Worm (Caenorhabditis elegans) whole organism, L2 larva: ENCODE measurements around the gene F41G3.10.

Experiments
- C34F6.9 ChIP-seq: fragments of 150-350 bp; optimal IDR thresholded peaks from 2 replicates; lab custom pipeline; 2014; ENCODE audit warnings: missing biosample characterization, missing genetic modification characterization
- R02D3.7 ChIP-seq: fragments of 150-350 bp; optimal IDR thresholded peaks from 2 replicates; lab custom pipeline; 2014; ENCODE audit warnings: missing biosample characterization, missing genetic modification characterization
- Y55F3AM.14 ChIP-seq: fragments of 200-800 bp; sonication (Bioruptor generic); optimal IDR thresholded peaks from 2 replicates; lab custom pipeline; 2018; ENCODE audit warnings: mild to moderate bottlenecking, missing genetic modification characterization, missing compliant biosample characterization
- ZK546.5 ChIP-seq: sonication (generic microtip); optimal IDR thresholded peaks from 2 replicates; lab custom pipeline; 2017; ENCODE audit warnings: missing biosample characterization, missing genetic modification characterization
- alr-1 ChIP-seq: fragments of 150-350 bp; optimal IDR thresholded peaks from 2 replicates; lab custom pipeline; 2014; ENCODE audit warnings: missing biosample characterization, missing genetic modification characterization
- aly-2 ChIP-seq: fragments of 150-350 bp; optimal IDR thresholded peaks from 2 replicates; lab custom pipeline; 2014; ENCODE audit warnings: missing biosample characterization, missing genetic modification characterization
- ama-1 ChIP-seq: fragments of 150-350 bp; optimal IDR thresholded peaks from 2 replicates; lab custom pipeline; 2018; ENCODE audit warnings: inconsistent platforms
- ceh-16 ChIP-seq: fragments of 150-350 bp; optimal IDR thresholded peaks from 2 replicates; lab custom pipeline; 2014; ENCODE audit warnings: missing biosample characterization, missing genetic modification characterization
- ceh-82 ChIP-seq: fragments of 150-350 bp; optimal IDR thresholded peaks from 2 replicates; lab custom pipeline; 2014; ENCODE audit warnings: missing biosample characterization, missing genetic modification characterization
- crh-2 ChIP-seq: sonication (generic microtip); optimal IDR thresholded peaks from 2 replicates; lab custom pipeline; 2017; ENCODE audit warnings: missing biosample characterization, missing genetic modification characterization
- dmd-4 ChIP-seq: sonication (generic microtip); optimal IDR thresholded peaks from 2 replicates; lab custom pipeline; 2017; ENCODE audit warnings: missing biosample characterization, missing genetic modification characterization
- egl-27 ChIP-seq: sonication (generic microtip); optimal IDR thresholded peaks from 3 replicates; lab custom pipeline; 2017; ENCODE audit warnings: missing biosample characterization, missing genetic modification reagents, missing genetic modification characterization
- elt-3 ChIP-seq: sonication (generic microtip); optimal IDR thresholded peaks from 2 replicates; lab custom pipeline; 2017; ENCODE audit warnings: missing biosample characterization, missing genetic modification characterization
- fos-1 ChIP-seq: fragments of 150-350 bp; optimal IDR thresholded peaks from 2 replicates; lab custom pipeline; 2014; ENCODE audit warnings: missing biosample characterization, missing genetic modification characterization
- lin-11 ChIP-seq: fragments of 150-350 bp; sonication (generic microtip); optimal IDR thresholded peaks from 2 replicates; lab custom pipeline; 2014; ENCODE audit warnings: missing biosample characterization, missing genetic modification characterization, inconsistent platforms, mixed read lengths
- lin-13 ChIP-seq: fragments of 150-350 bp; optimal IDR thresholded peaks from 2 replicates; lab custom pipeline; 2014; ENCODE audit warnings: missing biosample characterization, missing genetic modification reagents, missing genetic modification characterization
- lin-39 ChIP-seq: fragments of 150-350 bp; optimal IDR thresholded peaks from 2 replicates; lab custom pipeline; 2014; ENCODE audit warnings: missing biosample characterization, missing genetic modification reagents, missing genetic modification characterization
- mab-5 ChIP-seq: fragments of 150-350 bp; optimal IDR thresholded peaks from 2 replicates; lab custom pipeline; 2014; ENCODE audit warnings: missing biosample characterization, missing genetic modification characterization
- mdl-1 ChIP-seq, 2 experiments: fragments of 150-350 bp in 1 of 2; sonication (generic microtip) in 1 of 2; optimal IDR thresholded peaks; 2 replicates each; lab custom pipeline; 2017; ENCODE audit warnings: missing biosample characterization in 2 of 2, missing genetic modification characterization in 2 of 2
- nhr-11 ChIP-seq: fragments of 150-350 bp; optimal IDR thresholded peaks from 2 replicates; lab custom pipeline; 2014; ENCODE audit warnings: missing biosample characterization, missing genetic modification characterization
- nhr-12 ChIP-seq: fragments of 150-350 bp; optimal IDR thresholded peaks from 2 replicates; lab custom pipeline; 2014; ENCODE audit warnings: missing biosample characterization, missing genetic modification characterization
- nhr-129 ChIP-seq: fragments of 150-350 bp; optimal IDR thresholded peaks from 2 replicates; lab custom pipeline; 2014; ENCODE audit warnings: missing biosample characterization, missing genetic modification characterization
- nhr-23 ChIP-seq: fragments of 150-350 bp; optimal IDR thresholded peaks from 2 replicates; lab custom pipeline; 2014; ENCODE audit warnings: missing biosample characterization, missing genetic modification reagents, missing genetic modification characterization
- nhr-237 ChIP-seq: fragments of 150-350 bp; optimal IDR thresholded peaks from 2 replicates; lab custom pipeline; 2014; ENCODE audit warnings: missing biosample characterization, missing genetic modification characterization
- nhr-25 ChIP-seq: fragments of 150-350 bp; sonication (generic microtip); optimal IDR thresholded peaks from 3 replicates; lab custom pipeline; 2014; ENCODE audit warnings: missing biosample characterization, missing genetic modification characterization
- nhr-6 ChIP-seq: fragments of 150-350 bp; optimal IDR thresholded peaks from 2 replicates; lab custom pipeline; 2014; ENCODE audit warnings: missing biosample characterization, missing genetic modification characterization
- nhr-77 ChIP-seq: fragments of 150-350 bp; optimal IDR thresholded peaks from 2 replicates; lab custom pipeline; 2014; ENCODE audit warnings: missing biosample characterization, missing genetic modification characterization
- skn-1 ChIP-seq: sonication (generic microtip); optimal IDR thresholded peaks from 2 replicates; lab custom pipeline; 2017; ENCODE audit warnings: missing biosample characterization, missing genetic modification characterization
- sma-3 ChIP-seq: sonication (generic microtip); optimal IDR thresholded peaks from 2 replicates; lab custom pipeline; 2016; ENCODE audit warnings: missing genetic modification reagents, missing genetic modification characterization, missing compliant biosample characterization
- sma-9 ChIP-seq, 2 experiments: fragments of 150-350 bp in 1 of 2; sonication (generic microtip) in 1 of 2; optimal IDR thresholded peaks; 2 replicates each; lab custom pipeline; 2014 to 2016; ENCODE audit warnings: missing genetic modification characterization in 2 of 2, mild to moderate bottlenecking in 1 of 2, missing biosample characterization in 1 of 2, missing compliant biosample characterization in 1 of 2, missing genetic modification reagents in 1 of 2, moderate library complexity in 1 of 2
- unc-39 ChIP-seq: fragments of 150-350 bp; optimal IDR thresholded peaks from 2 replicates; lab custom pipeline; 2014; ENCODE audit warnings: missing biosample characterization, missing genetic modification characterization
- unc-55 ChIP-seq: fragments of 150-350 bp; sonication (generic microtip); optimal IDR thresholded peaks from 3 replicates; lab custom pipeline; 2014; ENCODE audit warnings: missing biosample characterization, missing genetic modification reagents, missing genetic modification characterization
- unc-62 ChIP-seq: fragments of 150-350 bp; optimal IDR thresholded peaks from 2 replicates; lab custom pipeline; 2014; ENCODE audit warnings: missing biosample characterization, missing genetic modification reagents, missing genetic modification characterization
- zag-1 ChIP-seq: fragments of 150-350 bp; optimal IDR thresholded peaks from 2 replicates; lab custom pipeline; 2014; ENCODE audit warnings: missing biosample characterization, missing genetic modification characterization
- ztf-1 ChIP-seq: fragments of 200-800 bp; sonication (Bioruptor generic); conservative IDR thresholded peaks from 2 replicates; pipeline ENCODE4 v1.3.6; 2022; ENCODE audit warnings: missing genetic modification characterization, missing compliant biosample characterization
- ztf-11 ChIP-seq: sonication (generic microtip); optimal IDR thresholded peaks from 2 replicates; lab custom pipeline; 2017; ENCODE audit warnings: missing biosample characterization, missing genetic modification characterization
- ztf-4 ChIP-seq: fragments of 150-350 bp; optimal IDR thresholded peaks from 2 replicates; lab custom pipeline; 2014; ENCODE audit warnings: missing biosample characterization, missing genetic modification characterization

F41G3.10 gene

ce11 chrII:6749422-6749821 lies at the start of gene F41G3.10:
Gene F41G3.10, minus strand, starts transcription at chrII:6749522.
- TF ChIP-seq ceh-82 (no peak), mdl-1 (tag; optimal IDR thresholded peaks at IDR 0.05; lab: Kevin White, UChicago) (no peak), fos-1 (tag; lab: Kevin White, UChicago) (no peak), ztf-11 (tag; lab: Kevin White, UChicago) (no peak), ztf-4 (tag; lab: Kevin White, UChicago) (no peak), mab-5 (no peak), unc-62 (GFP tag; lab: Kevin White, UChicago) (no peak), lin-39 (tag; lab: Kevin White, UChicago) (no peak), nhr-77 (no peak), crh-2 (tag; lab: Kevin White, UChicago) (no peak), Y55F3AM.14 (GFP tag; lab: Kevin White, UChicago) (no peak), sma-9 (GFP tag; optimal IDR thresholded peaks at IDR 0.05; lab: Kevin White, UChicago) (no peak), sma-9 (tag; optimal IDR thresholded peaks at IDR 0.05; lab: Kevin White, UChicago) (no peak), lin-13 (no peak), egl-27 (tag; lab: Kevin White, UChicago) (no peak), R02D3.7 (no peak), sma-3 (GFP tag; lab: Kevin White, UChicago) (no peak), skn-1 (tag; lab: Kevin White, UChicago) (no peak), nhr-25 (tag; lab: Kevin White, UChicago) (no peak), nhr-23 (no peak), elt-3 (tag; lab: Kevin White, UChicago) (no peak)
- TF ChIP-seq, all 48 proteins: peak for 0

DNA sequence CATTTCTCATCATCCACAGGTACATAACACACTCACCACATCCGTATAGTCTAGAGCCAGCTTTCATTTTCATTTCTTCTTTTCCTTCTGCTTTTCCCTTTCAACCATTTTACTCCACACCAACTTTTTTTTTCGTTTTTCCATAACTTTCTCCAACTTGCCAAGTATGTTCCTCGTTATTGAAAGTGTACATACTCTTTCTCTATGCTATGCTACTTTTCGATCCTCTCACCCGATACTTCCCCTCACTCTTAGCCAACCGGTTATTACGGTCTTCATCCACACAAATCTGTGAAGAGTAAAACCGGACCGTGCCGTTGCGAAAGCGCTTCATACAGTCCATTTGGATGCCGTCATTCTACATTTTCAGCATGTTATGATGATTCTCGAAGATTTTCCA lies 42.6 kb upstream of the F41G3.10 start, which contains the start of gene T13C2.2:
Gene T13C2.2 (plus strand): TSS at position 301 of the 400 bp plus-strand sequence.
- no peak for TF ChIP-seq egl-27 (tag; lab: Kevin White, UChicago)
- TF ChIP-seq C34F6.9 (tag; lab: Kevin White, UChicago), result no peak
- TF ChIP-seq ztf-1 (GFP tag; lab: Robert Waterston, UW), result no peak
- TF ChIP-seq fos-1 (tag; lab: Kevin White, UChicago), result no peak
- TF ChIP-seq nhr-6 (tag; lab: Kevin White, UChicago), result no peak
- TF ChIP-seq zag-1 (tag; lab: Kevin White, UChicago), result no peak
- no peak for TF ChIP-seq mdl-1 (tag; optimal IDR thresholded peaks at IDR 0.05; lab: Kevin White, UChicago)
- TF ChIP-seq nhr-237 (tag; lab: Kevin White, UChicago), result no peak
- no peak for TF ChIP-seq unc-62 (GFP tag; lab: Kevin White, UChicago)
- TF ChIP-seq unc-55 (GFP tag; lab: Kevin White, UChicago), result no peak
- no peak for TF ChIP-seq nhr-23
- no peak for TF ChIP-seq dmd-4

ce11 chrII:6788672-6789298 lies 39.5 kb upstream of the F41G3.10 start, which contains the start of gene T13C2.3:
Gene T13C2.3, plus strand, starts transcription at chrII:6789248.
- TF ChIP-seq nhr-12 (tag; lab: Kevin White, UChicago), result no peak
- TF ChIP-seq ZK546.5, result no peak
- no peak for TF ChIP-seq lin-39 (tag; lab: Kevin White, UChicago)
- TF ChIP-seq alr-1 (tag; lab: Kevin White, UChicago), result no peak
- TF ChIP-seq fos-1 (tag; lab: Kevin White, UChicago), result no peak
- no peak for TF ChIP-seq sma-3 (GFP tag; lab: Kevin White, UChicago)
- TF ChIP-seq nhr-11 (tag; lab: Kevin White, UChicago), result no peak

ce11 chrII:6783377-6783829 lies 34.1 kb upstream of the F41G3.10 start, which contains the start of gene gldi-2:
Gene gldi-2, plus strand, starts transcription at chrII:6783427.
- TF ChIP-seq unc-39 (tag; lab: Kevin White, UChicago), result no peak
- TF ChIP-seq ama-1 (lab: Kevin White, UChicago), result no peak
- no peak for TF ChIP-seq nhr-23
- TF ChIP-seq ceh-82, result no peak
- no peak for TF ChIP-seq zag-1 (tag; lab: Kevin White, UChicago)
- no peak for TF ChIP-seq ZK546.5
- no peak for TF ChIP-seq mab-5
- TF ChIP-seq lin-39 (tag; lab: Kevin White, UChicago), result no peak
- no peak for TF ChIP-seq mdl-1 (tag; optimal IDR thresholded peaks at IDR 0.05; lab: Kevin White, UChicago)
- no peak for TF ChIP-seq ztf-4 (tag; lab: Kevin White, UChicago)
- no peak for TF ChIP-seq ceh-16 (tag; lab: Kevin White, UChicago)
- TF ChIP-seq aly-2, result no peak
- no peak for TF ChIP-seq nhr-129 (tag; lab: Kevin White, UChicago)
- no peak for TF ChIP-seq lin-11 (tag; lab: Kevin White, UChicago)
